Worm (Caenorhabditis elegans): ENCODE measurements around the gene idpp-8.
"Not testable (repeated sequence)": the region's sequence is repeated elsewhere in the genome, so short reads cannot be mapped to it uniquely, and the experiment has no call there.

idpp-8 gene

ce11 chrII:10300954-10301353, 14.4 kb upstream of the idpp-8 start, which contains the start of gene mdt-22 (continued):
- TF ChIP-seq madf-9 (GFP tag; conservative IDR thresholded peaks at IDR 0.05) (no peak), nhr-76 (tag; optimal IDR thresholded peaks at IDR 0.05) (no peak), daf-8 (GFP tag; IDR thresholded peaks at IDR 0.05) (no peak), ZK337.2 (GFP tag; IDR thresholded peaks at IDR 0.05) (0 out of 2 replicates have a peak, but pooled peaks have one; percentile 46)

DNA sequence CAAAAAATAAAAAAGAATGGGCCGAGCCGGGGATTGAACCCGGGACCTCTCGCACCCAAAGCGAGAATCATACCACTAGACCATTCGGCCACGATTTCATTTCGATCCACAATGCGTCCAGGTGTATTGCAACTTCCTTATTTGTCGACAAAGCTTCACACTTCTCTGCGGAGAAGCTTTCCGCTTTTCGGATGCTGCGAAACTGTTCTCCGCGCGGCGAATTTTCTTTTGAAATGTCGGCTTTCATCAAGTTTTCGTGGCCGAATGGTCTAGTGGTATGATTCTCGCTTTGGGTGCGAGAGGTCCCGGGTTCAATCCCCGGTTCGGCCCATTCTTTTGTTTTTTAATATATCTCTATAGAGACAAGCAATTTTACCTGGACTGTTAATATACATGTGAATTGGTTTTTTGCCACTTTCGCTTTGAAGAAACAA, 13.2 kb upstream of the idpp-8 start:
- TF ChIP-seq vab-7 (GFP tag; IDR thresholded peaks at IDR 0.05) = peak; percentile 21; the same call in 1 of the 2 replicates
- 0 out of 4 replicates have a peak, but pooled peaks of 1 of the 2 experiments have one; percentile 17 for TF ChIP-seq madf-5 (GFP tag; IDR thresholded peaks at IDR 0.05)
- TF ChIP-seq Y48G9A.11 (GFP tag; IDR thresholded peaks at IDR 0.05) = 0 out of 2 replicates have a peak, but pooled peaks have one; percentile 28
- TF ChIP-seq pha-4 (GFP tag; IDR thresholded peaks at IDR 0.05) = peak; percentile 72
- not testable (repeated sequence) for TF ChIP-seq pha-4 (tag; optimal IDR thresholded peaks at IDR 0.05); daf-16 (GFP tag; optimal IDR thresholded peaks at IDR 0.05)
- TF ChIP-seq dmd-6 (GFP tag; IDR thresholded peaks at IDR 0.05) = peak; percentile 30
- TF ChIP-seq rbr-2 (tag; optimal IDR thresholded peaks at IDR 0.05) = peak; percentile 37
- peak; percentile 74 for TF ChIP-seq lin-38 (GFP tag; IDR thresholded peaks at IDR 0.05)
- 0 out of 2 replicates have a peak, but pooled peaks have one; percentile 2 for TF ChIP-seq Y105C5A.15 (GFP tag; IDR thresholded peaks at IDR 0.05)
- TF ChIP-seq nhr-102 (tag; optimal IDR thresholded peaks at IDR 0.05) = peak; percentile 26
- TF ChIP-seq T26A8.4 (GFP tag; IDR thresholded peaks at IDR 0.05) = peak; percentile 73
- TF ChIP-seq egl-43 (GFP tag; IDR thresholded peaks at IDR 0.05) = peak; percentile 78
- TF ChIP-seq lim-7 (GFP tag; IDR thresholded peaks at IDR 0.05) = 0 out of 2 replicates have a peak, but pooled peaks have one; percentile 49
- peak; percentile 92 for TF ChIP-seq aha-1 (tag)
- peak; percentile 49; the same call in 1 of the 2 replicates for TF ChIP-seq hmg-1.1 (GFP tag; IDR thresholded peaks at IDR 0.05)
- peak; percentile 67; the same call in 1 of the 2 replicates for TF ChIP-seq F26F4.8 (GFP tag; conservative IDR thresholded peaks at IDR 0.05)
- TF ChIP-seq mes-2 (tag; optimal IDR thresholded peaks at IDR 0.05; ENCODE audit: poor library complexity, severe bottlenecking) = peak; percentile 17
- peak; percentile 48 for TF ChIP-seq spr-1 (tag; optimal IDR thresholded peaks at IDR 0.05)
- TF ChIP-seq unc-130 (GFP tag; optimal IDR thresholded peaks at IDR 0.05) = peak; percentile 16
- TF ChIP-seq set-16 (GFP tag; IDR thresholded peaks at IDR 0.05) = peak; percentile 58; the same call in 1 of the 2 replicates
- peak; percentile 43 for TF ChIP-seq daf-16 (tag; optimal IDR thresholded peaks at IDR 0.05)
- 0 out of 2 replicates have a peak, but pooled peaks have one; percentile 32 for TF ChIP-seq php-3 (GFP tag; IDR thresholded peaks at IDR 0.05)
- TF ChIP-seq lin-1 (GFP tag; IDR thresholded peaks at IDR 0.05) = 0 out of 2 replicates have a peak, but pooled peaks have one; percentile 18
- 0 out of 2 replicates have a peak, but pooled peaks have one; percentile 68 for TF ChIP-seq snpc-1.2 (GFP tag; IDR thresholded peaks at IDR 0.05)

DNA sequence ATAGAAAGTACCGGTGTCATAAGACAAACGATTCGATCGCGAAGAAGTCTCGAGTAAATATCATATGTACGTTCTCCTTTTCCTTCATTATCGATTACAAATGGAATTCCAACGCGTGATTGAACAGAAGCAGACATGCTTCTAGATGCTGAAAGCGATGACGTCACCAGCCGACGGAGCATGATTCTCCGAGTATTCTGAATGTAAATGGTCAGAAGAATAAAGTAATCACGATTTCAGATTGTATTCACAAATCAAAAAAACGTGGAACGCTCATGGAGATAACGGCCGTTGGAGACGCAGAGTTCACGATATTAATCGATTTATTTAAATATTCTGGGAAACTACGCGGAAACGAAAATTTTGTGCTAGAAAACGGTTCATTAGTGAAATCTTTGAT, 12.7 kb upstream of the idpp-8 start, which contains the start of gene clpp-1:
TSS of gene clpp-1 (minus strand) at position 197 of the 400 bp plus-strand sequence.
- TF ChIP-seq arid-1 (GFP tag; conservative IDR thresholded peaks at IDR 0.05) (0 out of 2 replicates have a peak, but pooled peaks have one; percentile 24), nhr-11 (tag; optimal IDR thresholded peaks at IDR 0.05) (no peak), T20F7.1 (GFP tag; optimal IDR thresholded peaks at IDR 0.05) (peak; percentile 19), lsy-2 (tag; optimal IDR thresholded peaks at IDR 0.05) (peak in 1 of 2 experiments; percentile 31), mxl-3 (GFP tag; optimal IDR thresholded peaks at IDR 0.05) (no peak), jun-1 (tag; optimal IDR thresholded peaks at IDR 0.05) (no peak), saeg-2 (GFP tag; IDR thresholded peaks at IDR 0.05) (0 out of 2 replicates have a peak, but pooled peaks have one; percentile 47), F37D6.2 (tag; optimal IDR thresholded peaks at IDR 0.05) (no peak), set-16 (GFP tag; IDR thresholded peaks at IDR 0.05) (no peak), ceh-44 (GFP tag; IDR thresholded peaks at IDR 0.05) (no peak), hlh-11 (tag; optimal IDR thresholded peaks at IDR 0.05) (peak; percentile 20), zip-11 (GFP tag; IDR thresholded peaks at IDR 0.05) (no peak), ctbp-1 (GFP tag; IDR thresholded peaks at IDR 0.05) (0 out of 2 replicates have a peak, but pooled peaks have one; percentile 6), unc-130 (GFP tag; optimal IDR thresholded peaks at IDR 0.05) (no peak), skn-1 (tag; optimal IDR thresholded peaks at IDR 0.05) (no peak), D1046.2 (GFP tag; IDR thresholded peaks at IDR 0.05) (no peak), ZK546.5 (tag; optimal IDR thresholded peaks at IDR 0.05) (no peak), ama-1 (optimal IDR thresholded peaks at IDR 0.05) (peak; percentile 82), cey-2 (tag; optimal IDR thresholded peaks at IDR 0.05; ENCODE audit: borderline replicate concordance, insufficient read depth) (no peak), Y75B8A.6 (GFP tag; IDR thresholded peaks at IDR 0.05) (0 out of 2 replicates have a peak, but pooled peaks have one; percentile 52), dpl-1 (GFP tag; optimal IDR thresholded peaks at IDR 0.05) (peak; percentile 17), F44E2.7 (GFP tag; IDR thresholded peaks at IDR 0.05) (no peak)
